Fruit fly (Drosophila melanogaster): ENCODE measurements around the gene CG6700.

DNA sequence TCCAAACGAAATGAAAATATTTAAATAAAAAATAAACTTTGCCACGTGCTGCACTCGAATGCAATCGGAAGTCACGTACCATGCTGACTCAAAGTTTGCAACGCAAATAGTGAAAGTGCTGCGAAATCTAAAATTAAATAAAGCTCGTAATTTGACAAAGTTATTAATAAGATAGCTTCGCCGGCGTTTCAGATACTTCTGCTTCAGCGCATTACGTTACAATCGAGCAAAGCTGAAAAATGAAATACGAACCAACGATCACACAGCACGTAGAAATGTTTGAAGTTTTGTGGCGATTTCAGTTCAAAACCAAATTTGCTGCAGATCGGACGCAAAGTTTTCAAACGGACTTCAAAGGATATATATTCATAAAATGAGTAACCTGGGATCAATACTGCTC lies 27.5 kb upstream of the CG6700 start, which contains the start of gene CG12517:
- TF ChIP-seq CG3919 (GFP tag; optimal IDR thresholded peaks at IDR 0.05), result no peak
- TF ChIP-seq cyc (GFP tag; optimal IDR thresholded peaks at IDR 0.05), result no peak
- no peak for TF ChIP-seq CG34406 (GFP tag; optimal IDR thresholded peaks at IDR 0.05)
- no peak for TF ChIP-seq CG1621 (tag; optimal IDR thresholded peaks at IDR 0.05)
- TF ChIP-seq CG4318 (GFP tag; optimal IDR thresholded peaks at IDR 0.05), result no peak
- no peak for TF ChIP-seq Ets96B (tag; optimal IDR thresholded peaks at IDR 0.05)
- no peak for TF ChIP-seq dac (GFP tag; optimal IDR thresholded peaks at IDR 0.05)
- no peak for TF ChIP-seq OdsH (GFP tag; optimal IDR thresholded peaks at IDR 0.05)

Data from whole organism, prepupa.